Worm (Caenorhabditis elegans): ENCODE results near the gene fbxb-49.

DNA sequence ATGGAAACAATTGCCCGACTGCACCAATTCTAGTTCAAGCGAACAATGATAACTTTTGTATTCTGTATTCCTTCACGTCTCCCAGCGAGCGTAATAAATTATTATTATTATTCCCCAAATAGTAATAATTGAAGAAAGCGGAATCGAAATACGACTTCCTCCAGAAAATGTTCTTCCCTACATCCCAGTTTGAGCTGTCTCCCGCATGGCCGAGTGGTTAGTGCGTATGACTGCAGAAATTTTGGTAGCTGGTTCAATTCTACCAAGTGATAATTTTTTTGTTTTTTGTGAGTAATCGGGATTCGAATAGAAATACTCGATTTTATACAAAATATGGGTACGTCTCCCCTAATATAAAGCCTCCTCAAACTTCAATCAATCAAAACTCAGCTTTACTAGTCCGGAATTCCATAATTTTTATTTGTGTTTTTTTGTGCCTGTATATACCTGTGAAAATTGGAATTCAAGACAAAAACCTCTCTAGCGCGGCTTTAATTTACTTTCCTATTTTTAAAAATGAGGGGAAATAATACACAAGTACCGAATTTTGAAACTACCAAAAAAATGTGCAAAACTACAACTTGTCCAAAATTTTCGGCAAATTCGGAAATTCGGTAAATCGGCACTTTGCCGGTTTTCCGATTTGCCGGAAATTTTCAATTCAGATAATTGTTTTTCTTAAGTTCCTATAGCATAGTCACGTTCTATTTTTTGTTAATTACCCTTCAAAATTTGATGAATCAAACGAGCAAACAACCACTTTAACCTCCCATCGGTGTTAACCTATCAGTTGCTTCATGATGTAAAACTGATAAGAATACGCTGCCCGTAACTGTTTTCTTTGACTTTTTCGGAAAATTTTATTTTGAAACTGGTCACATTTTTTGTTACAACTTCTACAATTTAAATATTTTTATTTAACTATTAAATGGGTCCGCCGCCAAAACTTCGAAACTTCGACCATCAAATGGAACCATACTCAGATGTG is 29.1 kb downstream of the fbxb-49 start, which contains the start of gene bath-46:
- no peak for TF ChIP-seq unc-86 (tag; optimal IDR thresholded peaks at IDR 0.05)
- TF ChIP-seq fkh-10 (GFP tag; optimal IDR thresholded peaks at IDR 0.05) = no peak
- no peak for TF ChIP-seq elt-2 (tag; optimal IDR thresholded peaks at IDR 0.05)
- no peak for TF ChIP-seq pha-4 (tag; optimal IDR thresholded peaks at IDR 0.05)
